Fruit fly (Drosophila melanogaster) whole organism, embryonic: ENCODE data around the gene Rtc1.
A peak's percentile ranks its signal among the peaks of the same experiment; 100 is the strongest.

Source experiments
- Adf1 ChIP-seq: fragments of 200-800 bp; sonication (Bioruptor generic); IDR thresholded peaks from 2 replicates; pipeline ENCODE4 v1.3.6; 2022; ENCODE audit warnings: missing biosample characterization, missing genetic modification characterization
- BtbVII ChIP-seq: fragments of 200-800 bp; sonication (Bioruptor generic); optimal IDR thresholded peaks from 3 replicates; lab custom pipeline; 2017; ENCODE audit warnings: missing biosample characterization, mild to moderate bottlenecking, missing genetic modification characterization
- CG10267 ChIP-seq: fragments of 200-800 bp; sonication (Bioruptor generic); optimal IDR thresholded peaks from 2 replicates; lab custom pipeline; 2018; ENCODE audit warnings: missing biosample characterization, mild to moderate bottlenecking, missing genetic modification characterization, moderate library complexity
- CG10543 ChIP-seq: fragments of 200-800 bp; sonication (Bioruptor generic); optimal IDR thresholded peaks from 3 replicates; lab custom pipeline; 2017; ENCODE audit warnings: missing biosample characterization, mild to moderate bottlenecking, missing genetic modification characterization, moderate library complexity
- CG11695 ChIP-seq: fragments of 200-800 bp; sonication (Bioruptor generic); IDR thresholded peaks from 3 replicates; pipeline ENCODE4 v1.3.6; 2022; ENCODE audit warnings: missing biosample characterization, missing genetic modification characterization
- CG14014 ChIP-seq: fragments of 200-800 bp; sonication (Bioruptor generic); IDR thresholded peaks from 2 replicates; pipeline ENCODE4 v1.3.6; 2022; ENCODE audit warnings: missing biosample characterization, missing genetic modification characterization
- CG15514 ChIP-seq: fragments of 200-800 bp; sonication (Bioruptor generic); optimal IDR thresholded peaks from 3 replicates; lab custom pipeline; 2017; ENCODE audit warnings: missing biosample characterization, missing genetic modification characterization, mild to moderate bottlenecking, moderate library complexity, missing genetic modification reagents
- CG17829 ChIP-seq: fragments of 200-800 bp; optimal IDR thresholded peaks from 2 replicates; lab custom pipeline; 2019; ENCODE audit warnings: missing biosample characterization, mild to moderate bottlenecking, missing genetic modification characterization, moderate library complexity
- CG2120 ChIP-seq: fragments of 200-800 bp; sonication (Bioruptor generic); optimal IDR thresholded peaks from 3 replicates; lab custom pipeline; 2016; ENCODE audit warnings: missing biosample characterization, missing genetic modification characterization
- CG2199 ChIP-seq: fragments of 200-800 bp; sonication (Bioruptor generic); IDR thresholded peaks from 3 replicates; pipeline ENCODE4 v1.3.6; 2022; ENCODE audit warnings: missing biosample characterization, missing genetic modification characterization
- CG2202 ChIP-seq: fragments of 200-800 bp; sonication (Bioruptor generic); optimal IDR thresholded peaks from 2 replicates; lab custom pipeline; 2018; ENCODE audit warnings: missing biosample characterization, mild to moderate bottlenecking, missing genetic modification characterization
- CG30403 ChIP-seq: fragments of 200-800 bp; sonication (Bioruptor generic); optimal IDR thresholded peaks from 3 replicates; lab custom pipeline; 2016; ENCODE audit warnings: missing biosample characterization, missing genetic modification characterization
- CG3065 ChIP-seq: fragments of 200-800 bp; sonication (Bioruptor generic); optimal IDR thresholded peaks from 2 replicates; lab custom pipeline; 2016; ENCODE audit warnings: missing biosample characterization, missing genetic modification characterization
- CG4360 ChIP-seq: fragments of 200-800 bp; sonication (Bioruptor generic); IDR thresholded peaks from 2 replicates; pipeline ENCODE4 v1.3.6; 2022; ENCODE audit warnings: missing biosample characterization, missing genetic modification characterization
- CG4424 ChIP-seq: fragments of 200-800 bp; sonication (Bioruptor generic); optimal IDR thresholded peaks from 3 replicates; lab custom pipeline; 2016; ENCODE audit warnings: missing biosample characterization, missing genetic modification characterization
- CG4617 ChIP-seq: fragments of 200-800 bp; sonication (Bioruptor generic); optimal IDR thresholded peaks from 3 replicates; lab custom pipeline; 2016; ENCODE audit warnings: missing biosample characterization, missing genetic modification characterization, borderline replicate concordance
- CG7271 ChIP-seq: fragments of 200-800 bp; sonication (Bioruptor generic); optimal IDR thresholded peaks from 2 replicates; lab custom pipeline; 2018; ENCODE audit warnings: missing biosample characterization, mild to moderate bottlenecking, missing genetic modification characterization, moderate library complexity
- CG7786 ChIP-seq: fragments of 200-800 bp; sonication (Bioruptor generic); optimal IDR thresholded peaks from 2 replicates; lab custom pipeline; 2016; ENCODE audit warnings: missing biosample characterization, missing genetic modification characterization
- CTCF ChIP-seq: fragments of 200-800 bp; sonication (Bioruptor generic); optimal IDR thresholded peaks from 2 replicates; lab custom pipeline; 2017; ENCODE audit warnings: missing biosample characterization, mild to moderate bottlenecking, missing genetic modification characterization, moderate library complexity
- Drgx ChIP-seq: fragments of 200-800 bp; sonication (Bioruptor generic); IDR thresholded peaks from 2 replicates; pipeline ENCODE4 v1.3.6; 2022; ENCODE audit warnings: missing biosample characterization, missing genetic modification characterization
- Eip74EF ChIP-seq, 2 experiments: fragments of 200-800 bp in 1 of 2; fragments of >200 bp in 1 of 2; sonication (Bioruptor generic) in 1 of 2; optimal IDR thresholded peaks; 2 replicates each; lab custom pipeline; 2017 to 2019; ENCODE audit warnings: missing biosample characterization in 2 of 2, missing genetic modification characterization in 2 of 2, mild to moderate bottlenecking in 1 of 2, moderate library complexity in 1 of 2
- Elba2 ChIP-seq: fragments of 200-800 bp; sonication (Bioruptor generic); optimal IDR thresholded peaks from 3 replicates; lab custom pipeline; 2016; ENCODE audit warnings: missing biosample characterization, missing genetic modification characterization
- MESR4 ChIP-seq: fragments of 200-800 bp; sonication (Bioruptor generic); optimal IDR thresholded peaks from 2 replicates; lab custom pipeline; 2018; ENCODE audit warnings: missing biosample characterization, mild to moderate bottlenecking, missing genetic modification characterization, moderate library complexity
- Mes4 ChIP-seq: fragments of 200-800 bp; sonication (Bioruptor generic); optimal IDR thresholded peaks from 2 replicates; lab custom pipeline; 2016; ENCODE audit warnings: missing biosample characterization, missing genetic modification characterization
- Nf-YB ChIP-seq: fragments of 200-800 bp; sonication (Bioruptor generic); optimal IDR thresholded peaks from 3 replicates; lab custom pipeline; 2019; ENCODE audit warnings: missing biosample characterization, mild to moderate bottlenecking, missing genetic modification characterization, moderate library complexity
- Nf-YC ChIP-seq: fragments of 200-800 bp; optimal IDR thresholded peaks from 3 replicates; lab custom pipeline; 2019; ENCODE audit warnings: missing biosample characterization, mild to moderate bottlenecking, missing genetic modification characterization, moderate library complexity
- Rfx ChIP-seq: fragments of 200-800 bp; sonication (Bioruptor generic); IDR thresholded peaks from 2 replicates; pipeline ENCODE4 v1.3.6; 2022; ENCODE audit warnings: missing biosample characterization, missing genetic modification characterization
- Taf1 ChIP-seq: fragments of 200-800 bp; sonication (Bioruptor generic); IDR thresholded peaks from 2 replicates; pipeline ENCODE4 v1.3.6; 2022; ENCODE audit warnings: missing biosample characterization, missing genetic modification characterization
- Vsx1 ChIP-seq: fragments of 200-800 bp; sonication (Bioruptor generic); optimal IDR thresholded peaks from 2 replicates; lab custom pipeline; 2017; ENCODE audit warnings: missing biosample characterization, mild to moderate bottlenecking, missing genetic modification characterization, missing genetic modification reagents
- Xrp1 ChIP-seq: fragments of 200-800 bp; sonication (Bioruptor generic); IDR thresholded peaks from 2 replicates; pipeline ENCODE4 v1.3.6; 2022; ENCODE audit warnings: missing biosample characterization, missing genetic modification characterization
- YL-1 ChIP-seq: fragments of 200-800 bp; sonication (Bioruptor generic); optimal IDR thresholded peaks from 3 replicates; lab custom pipeline; 2017; ENCODE audit warnings: missing biosample characterization, mild to moderate bottlenecking, missing genetic modification characterization
- ash1 ChIP-seq: fragments of 200-800 bp; sonication (Bioruptor generic); optimal IDR thresholded peaks from 2 replicates; lab custom pipeline; 2018; ENCODE audit warnings: missing biosample characterization, mild to moderate bottlenecking, missing genetic modification characterization
- caup ChIP-seq: fragments of 200-800 bp; sonication (Bioruptor generic); optimal IDR thresholded peaks from 3 replicates; lab custom pipeline; 2017; ENCODE audit warnings: missing biosample characterization, mild to moderate bottlenecking, missing genetic modification characterization, moderate library complexity; ENCODE audit not compliant: severe bottlenecking
- crp ChIP-seq, 2 experiments: fragments of 200-800 bp; sonication (Bioruptor generic); optimal IDR thresholded peaks; 2 replicates in 1 of 2; 3 replicates in 1 of 2; lab custom pipeline; 2017; ENCODE audit warnings: missing biosample characterization in 2 of 2, missing genetic modification characterization in 2 of 2, mild to moderate bottlenecking in 1 of 2, moderate library complexity in 1 of 2
- fru ChIP-seq: fragments of >200 bp; optimal IDR thresholded peaks from 2 replicates; lab custom pipeline; 2017
- hkb ChIP-seq, 2 experiments: fragments of 200-800 bp in 1 of 2; fragments of >200 bp in 1 of 2; sonication (Bioruptor generic) in 1 of 2; IDR thresholded peaks in 1 of 2; optimal IDR thresholded peaks in 1 of 2; 2 replicates each; pipeline versions ENCODE4 v1.3.6 to Lab custom; 2017 to 2022; ENCODE audit warnings: missing biosample characterization in 1 of 2, missing genetic modification characterization in 1 of 2
- lilli ChIP-seq: fragments of 200-800 bp; sonication (Bioruptor generic); optimal IDR thresholded peaks from 3 replicates; lab custom pipeline; 2016; ENCODE audit warnings: missing biosample characterization, missing genetic modification characterization
- luna ChIP-seq: fragments of 200-800 bp; sonication (Bioruptor generic); optimal IDR thresholded peaks from 2 replicates; lab custom pipeline; 2016; ENCODE audit warnings: missing biosample characterization, missing genetic modification characterization
- nerfin-1 ChIP-seq: fragments of 200-800 bp; sonication (Bioruptor generic); optimal IDR thresholded peaks from 3 replicates; lab custom pipeline; 2019; ENCODE audit warnings: missing biosample characterization, mild to moderate bottlenecking, missing genetic modification characterization, moderate library complexity
- pan ChIP-seq, 4 experiments: fragments of >200 bp in 3 of 4; fragments of 200-800 bp in 1 of 4; sonication (Bioruptor generic) in 1 of 4; optimal IDR thresholded peaks in 3 of 4; IDR thresholded peaks in 1 of 4; 2 replicates each; pipeline versions ENCODE4 v1.3.6 to Lab custom; 2017 to 2022; ENCODE audit warnings: missing biosample characterization in 2 of 4, missing genetic modification characterization in 2 of 4, mixed read lengths in 1 of 4
- peb ChIP-seq: fragments of 200-800 bp; sonication (Bioruptor generic); IDR thresholded peaks from 2 replicates; pipeline ENCODE4 v1.3.6; 2022; ENCODE audit warnings: missing biosample characterization, missing genetic modification characterization
- phol ChIP-seq: fragments of 200-800 bp; sonication (Bioruptor generic); optimal IDR thresholded peaks from 3 replicates; lab custom pipeline; 2018; ENCODE audit warnings: missing biosample characterization, mild to moderate bottlenecking, missing genetic modification characterization, moderate library complexity
- ranshi ChIP-seq: fragments of 200-800 bp; sonication (Bioruptor generic); IDR thresholded peaks from 2 replicates; pipeline ENCODE4 v1.3.6; 2022; ENCODE audit warnings: missing biosample characterization, missing genetic modification characterization
- row ChIP-seq: fragments of 200-800 bp; sonication (Bioruptor generic); IDR thresholded peaks from 3 replicates; pipeline ENCODE4 v1.3.6; 2022; ENCODE audit warnings: missing biosample characterization, missing genetic modification characterization
- sens ChIP-seq: fragments of 200-800 bp; sonication (Bioruptor generic); peaks from one replicate; lab custom pipeline; 2016; ENCODE audit warnings: missing biosample characterization, missing genetic modification characterization
- shn ChIP-seq: fragments of 200-800 bp; sonication (Bioruptor generic); optimal IDR thresholded peaks from 3 replicates; lab custom pipeline; 2016; ENCODE audit warnings: missing biosample characterization, missing genetic modification characterization
- unc-4 ChIP-seq: fragments of 200-800 bp; sonication (Bioruptor generic); IDR thresholded peaks from 2 replicates; pipeline ENCODE4 v1.3.6; 2022; ENCODE audit warnings: missing biosample characterization, missing genetic modification characterization; ENCODE audit not compliant: partially characterized antibody
- zf30C ChIP-seq: fragments of 200-800 bp; sonication (Bioruptor generic); optimal IDR thresholded peaks from 3 replicates; lab custom pipeline; 2018; ENCODE audit warnings: missing biosample characterization, mild to moderate bottlenecking, missing genetic modification characterization

Rtc1 gene

DNA sequence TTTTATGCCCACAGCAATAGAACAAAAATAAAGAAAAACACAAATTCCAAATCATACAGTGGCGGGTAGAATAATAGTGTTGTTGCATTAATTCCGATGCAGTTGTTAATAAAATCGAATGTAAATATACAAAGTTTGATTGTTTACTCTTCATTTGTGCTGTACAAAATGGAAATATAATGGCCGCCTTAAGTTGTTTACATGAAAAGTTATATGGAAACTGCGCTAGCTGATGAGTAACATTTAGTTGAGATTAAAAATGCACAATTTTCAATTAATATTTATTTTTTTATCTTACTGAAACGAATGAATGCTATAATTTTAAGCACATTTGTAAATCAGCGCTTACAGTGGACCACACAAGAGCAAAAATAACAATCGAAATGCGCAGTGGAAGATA lies 22.1 kb upstream of the Rtc1 start (continued):
- TF ChIP-seq pan (optimal IDR thresholded peaks at IDR 0.05; lab: Kevin White, UChicago) (no peak), pan (GFP tag; optimal IDR thresholded peaks at IDR 0.05 in 1 of 2, IDR thresholded peaks at IDR 0.05 in 1 of 2) (peak in 1 of 2 experiments; percentile 21), CG11695 (GFP tag; lab: Robert Waterston, UW) (peak; percentile 56; the same call in 2 of the 3 replicates), CG4424 (GFP tag; lab: Kevin White, UChicago) (peak; percentile 5), luna (GFP tag; lab: Kevin White, UChicago) (no peak), CG10543 (GFP tag; lab: Kevin White, UChicago) (no peak), Mes4 (no peak), sens (GFP tag; lab: Kevin White, UChicago) (peak; percentile 70), CG17829 (tag; lab: Kevin White, UChicago) (peak; percentile 19), ranshi (GFP tag; lab: Robert Waterston, UW) (0 out of 2 replicates have a peak, but pooled peaks have one; percentile 30), CG10267 (tag; lab: Kevin White, UChicago) (peak; percentile 21), CG2199 (GFP tag; lab: Robert Waterston, UW) (no peak), CTCF (no peak), CG15514 (GFP tag; lab: Kevin White, UChicago) (no peak), lilli (peak; percentile 13), CG2202 (tag; lab: Kevin White, UChicago) (no peak), BtbVII (GFP tag; lab: Kevin White, UChicago) (no peak), Rfx (0 out of 2 replicates have a peak, but pooled peaks have one; percentile 15), CG2120 (GFP tag; lab: Kevin White, UChicago) (peak; percentile 24), ash1 (GFP tag; lab: Kevin White, UChicago) (no peak), Xrp1 (GFP tag; lab: Robert Waterston, UW) (no peak; the same call in 1 of the 2 replicates), CG30403 (GFP tag; lab: Kevin White, UChicago) (peak; percentile 27), phol (tag; lab: Kevin White, UChicago) (peak; percentile 25), CG7271 (no peak), row (GFP tag; lab: Robert Waterston, UW) (peak; percentile 28; the same call in 1 of the 3 replicates), CG14014 (0 out of 2 replicates have a peak, but pooled peaks have one; percentile 12)

DNA sequence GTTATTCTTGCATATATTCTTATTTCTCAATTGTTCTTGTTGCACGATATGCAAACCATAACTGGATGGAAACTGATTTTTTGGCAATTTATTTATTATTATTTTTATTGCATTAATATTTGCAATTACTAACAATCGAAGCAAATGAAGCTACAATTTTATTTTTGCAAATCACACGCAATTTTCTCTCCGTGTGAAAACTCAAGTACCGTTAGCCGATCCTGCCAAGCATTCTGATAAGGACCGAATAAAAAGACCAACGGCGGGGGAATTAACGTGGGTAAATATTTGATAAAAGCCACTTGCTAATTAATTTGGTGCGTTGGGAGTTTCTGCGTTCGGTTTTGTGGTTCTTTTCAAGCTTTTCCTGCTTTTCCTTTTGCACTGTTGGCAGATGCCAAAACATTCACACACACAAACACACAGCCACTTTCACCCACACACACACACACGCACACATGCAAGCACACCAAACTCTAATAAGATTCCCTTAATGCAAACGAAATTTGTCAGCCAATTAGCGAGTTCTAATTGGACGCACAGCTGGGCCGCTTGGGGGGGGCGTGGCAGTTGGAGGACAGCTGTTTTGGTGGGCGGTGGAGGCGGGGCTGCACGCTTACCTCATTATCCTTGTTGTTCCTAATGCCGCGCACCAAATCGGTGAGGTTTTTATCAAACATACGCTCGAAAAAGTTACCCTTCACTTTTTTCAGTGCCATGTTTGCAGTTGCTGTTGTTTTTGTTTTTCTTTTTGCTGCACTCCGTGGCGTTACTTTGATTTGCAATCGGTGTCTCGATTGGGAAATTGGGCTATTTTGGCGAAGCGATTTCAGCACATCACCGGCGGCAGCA lies 21.4 kb upstream of the Rtc1 start:
- TF ChIP-seq Drgx (GFP tag; lab: Robert Waterston, UW), result peak; percentile 17; the same call in 1 of the 2 replicates
- no peak for TF ChIP-seq unc-4 (GFP tag; lab: Robert Waterston, UW)
- peak; percentile 37 for TF ChIP-seq nerfin-1 (tag; lab: Kevin White, UChicago)
- TF ChIP-seq hkb (optimal IDR thresholded peaks at IDR 0.05; lab: Kevin White, UChicago), result no peak
- 0 out of 2 replicates have a peak, but pooled peaks have one; percentile 7 for TF ChIP-seq hkb (GFP tag; IDR thresholded peaks at IDR 0.05; lab: Robert Waterston, UW)
- TF ChIP-seq shn (GFP tag; lab: Kevin White, UChicago), result no peak
- 0 out of 2 replicates have a peak, but pooled peaks have one; percentile 15 for TF ChIP-seq CG4360 (GFP tag; lab: Robert Waterston, UW)
- peak; percentile 79 for TF ChIP-seq CG4617 (GFP tag; lab: Kevin White, UChicago)
- peak; percentile 97 for TF ChIP-seq CG3065 (GFP tag; lab: Kevin White, UChicago)
- peak; percentile 88 for TF ChIP-seq Elba2 (GFP tag; lab: Kevin White, UChicago)
- TF ChIP-seq caup (GFP tag; lab: Kevin White, UChicago), result peak; percentile 10
- TF ChIP-seq Adf1 (GFP tag; lab: Robert Waterston, UW), result no peak
- peak in 1 of 2 experiments; percentile 26 for TF ChIP-seq crp (GFP tag; optimal IDR thresholded peaks at IDR 0.05; lab: Kevin White, UChicago)
- TF ChIP-seq Taf1, result no peak
- TF ChIP-seq YL-1, result peak; percentile 25
- no peak for TF ChIP-seq CG7786
- peak; percentile 4 for TF ChIP-seq Nf-YC
- peak; percentile 11 for TF ChIP-seq Nf-YB (GFP tag; lab: Kevin White, UChicago)
- TF ChIP-seq peb (GFP tag; lab: Robert Waterston, UW), result no peak
- TF ChIP-seq zf30C (GFP tag; lab: Kevin White, UChicago), result peak; percentile 60
- TF ChIP-seq Eip74EF (GFP tag; optimal IDR thresholded peaks at IDR 0.05; lab: Kevin White, UChicago), result peak in 1 of 2 experiments; percentile 29
- peak; percentile 38 for TF ChIP-seq MESR4
- peak; percentile 79 for TF ChIP-seq Vsx1 (GFP tag; lab: Kevin White, UChicago)
- no peak for TF ChIP-seq fru (lab: Kevin White, UChicago)
